Worm (Caenorhabditis elegans) whole organism, L3 larva: ENCODE data around the gene F58B4.5.

Experiments used
- R02D3.7 ChIP-seq: fragments of 150-350 bp; optimal IDR thresholded peaks from 2 replicates; lab custom pipeline; 2014; ENCODE audit warnings: missing biosample characterization, missing genetic modification characterization
- aly-2 ChIP-seq: fragments of 150-350 bp; optimal IDR thresholded peaks from 2 replicates; lab custom pipeline; 2014; ENCODE audit warnings: missing biosample characterization, missing genetic modification characterization
- daf-12 ChIP-seq: fragments of 150-350 bp; optimal IDR thresholded peaks from 2 replicates; lab custom pipeline; 2014; ENCODE audit warnings: missing biosample characterization, missing genetic modification reagents, missing genetic modification characterization
- egl-27 ChIP-seq: sonication (generic microtip); optimal IDR thresholded peaks from 4 replicates; lab custom pipeline; 2017; ENCODE audit warnings: missing biosample characterization, missing genetic modification reagents, missing genetic modification characterization
- elt-2 ChIP-seq: sonication (generic microtip); optimal IDR thresholded peaks from 2 replicates; lab custom pipeline; 2016; ENCODE audit warnings: missing genetic modification reagents, mild to moderate bottlenecking, missing genetic modification characterization, missing compliant biosample characterization
- elt-3 ChIP-seq, 3 experiments: fragments of 150-350 bp in 1 of 3; sonication (generic microtip) in 2 of 3; optimal IDR thresholded peaks; 2 replicates in 2 of 3; 4 replicates in 1 of 3; lab custom pipeline; 2014 to 2017; ENCODE audit warnings: missing biosample characterization in 3 of 3, missing genetic modification characterization in 3 of 3
- eor-1 ChIP-seq, 2 experiments: fragments of 150-350 bp; optimal IDR thresholded peaks; 2 replicates each; lab custom pipeline; 2014 to 2018; ENCODE audit warnings: missing biosample characterization in 2 of 2, missing genetic modification characterization in 2 of 2
- fkh-10 ChIP-seq: sonication (generic microtip); optimal IDR thresholded peaks from 2 replicates; lab custom pipeline; 2017; ENCODE audit warnings: missing biosample characterization, missing genetic modification reagents, missing genetic modification characterization
- fkh-2 ChIP-seq: fragments of 150-350 bp; optimal IDR thresholded peaks from 2 replicates; lab custom pipeline; 2014; ENCODE audit warnings: missing biosample characterization, missing genetic modification reagents, missing genetic modification characterization
- hmg-11 ChIP-seq: sonication (generic microtip); optimal IDR thresholded peaks from 2 replicates; lab custom pipeline; 2016; ENCODE audit warnings: missing genetic modification characterization, missing compliant biosample characterization
- jun-1 ChIP-seq: fragments of 150-350 bp; optimal IDR thresholded peaks from 2 replicates; lab custom pipeline; 2014; ENCODE audit warnings: missing biosample characterization, missing genetic modification reagents, missing genetic modification characterization
- lin-15B ChIP-seq: fragments of 150-350 bp; optimal IDR thresholded peaks from 2 replicates; lab custom pipeline; 2014; ENCODE audit warnings: missing biosample characterization, missing genetic modification characterization
- lin-39 ChIP-seq: fragments of 150-350 bp; optimal IDR thresholded peaks from 2 replicates; lab custom pipeline; 2018; ENCODE audit warnings: missing biosample characterization, missing genetic modification reagents, missing genetic modification characterization
- mml-1 ChIP-seq: fragments of 150-350 bp; sonication (generic microtip); optimal IDR thresholded peaks from 3 replicates; lab custom pipeline; 2014; ENCODE audit warnings: missing biosample characterization, missing genetic modification characterization
- nfya-1 ChIP-seq: sonication (generic microtip); optimal IDR thresholded peaks from 2 replicates; lab custom pipeline; 2017; ENCODE audit warnings: missing genetic modification characterization, mild to moderate bottlenecking, missing compliant biosample characterization, antibody characterized with exemption, moderate library complexity; ENCODE audit not compliant: insufficient read depth
- nhr-11 ChIP-seq: fragments of 150-350 bp; optimal IDR thresholded peaks from 2 replicates; lab custom pipeline; 2014; ENCODE audit warnings: missing biosample characterization, missing genetic modification characterization
- nhr-12 ChIP-seq: fragments of 150-350 bp; optimal IDR thresholded peaks from 2 replicates; lab custom pipeline; 2014; ENCODE audit warnings: missing biosample characterization, missing genetic modification characterization
- nhr-23 ChIP-seq: fragments of 150-350 bp; optimal IDR thresholded peaks from 2 replicates; lab custom pipeline; 2014; ENCODE audit warnings: missing biosample characterization, missing genetic modification reagents, missing genetic modification characterization
- nhr-237 ChIP-seq: fragments of 150-350 bp; optimal IDR thresholded peaks from 2 replicates; lab custom pipeline; 2014; ENCODE audit warnings: missing biosample characterization, missing genetic modification characterization
- nhr-25 ChIP-seq: sonication (generic microtip); optimal IDR thresholded peaks from 2 replicates; lab custom pipeline; 2017; ENCODE audit warnings: missing biosample characterization, missing genetic modification characterization
- nhr-28 ChIP-seq: fragments of 150-350 bp; optimal IDR thresholded peaks from 2 replicates; lab custom pipeline; 2014; ENCODE audit warnings: missing biosample characterization, missing genetic modification characterization
- nhr-67 ChIP-seq: fragments of 150-350 bp; optimal IDR thresholded peaks from 2 replicates; lab custom pipeline; 2014; ENCODE audit warnings: missing biosample characterization, missing genetic modification characterization
- nhr-77 ChIP-seq: fragments of 150-350 bp; optimal IDR thresholded peaks from 2 replicates; lab custom pipeline; 2014; ENCODE audit warnings: missing biosample characterization, missing genetic modification characterization
- pha-4 ChIP-seq: fragments of 150-350 bp; optimal IDR thresholded peaks from 2 replicates; lab custom pipeline; 2014; ENCODE audit warnings: missing biosample characterization, missing genetic modification reagents, missing genetic modification characterization
- pqm-1 ChIP-seq: fragments of 150-350 bp; optimal IDR thresholded peaks from 2 replicates; lab custom pipeline; 2017; ENCODE audit warnings: missing biosample characterization, missing genetic modification characterization, inconsistent platforms
- sea-2 ChIP-seq: fragments of 150-350 bp; sonication (generic microtip); optimal IDR thresholded peaks from 4 replicates; lab custom pipeline; 2014; ENCODE audit warnings: missing biosample characterization, missing genetic modification reagents, missing genetic modification characterization
- skn-1 ChIP-seq: fragments of 150-350 bp; optimal IDR thresholded peaks from 2 replicates; lab custom pipeline; 2014; ENCODE audit warnings: missing biosample characterization, missing genetic modification characterization
- snpc-4 ChIP-seq: fragments of 150-350 bp; optimal IDR thresholded peaks from 2 replicates; lab custom pipeline; 2014; ENCODE audit warnings: missing biosample characterization, missing genetic modification characterization
- tbx-2 ChIP-seq: sonication (generic microtip); optimal IDR thresholded peaks from 2 replicates; lab custom pipeline; 2016; ENCODE audit warnings: mild to moderate bottlenecking, missing genetic modification characterization, missing compliant biosample characterization
- ztf-11 ChIP-seq: fragments of 150-350 bp; optimal IDR thresholded peaks from 2 replicates; lab custom pipeline; 2014; ENCODE audit warnings: missing biosample characterization, missing genetic modification characterization
- ztf-4 ChIP-seq: fragments of 150-350 bp; optimal IDR thresholded peaks from 2 replicates; lab custom pipeline; 2014; ENCODE audit warnings: missing biosample characterization, missing genetic modification characterization

The F58B4.5 gene

ce11 chrV:10923229-10923628 is 9.3 kb upstream of the F58B4.5 start, which contains the start of gene F58B4.7:
F58B4.7 (minus strand) TSS chrV:10923329.
- TF ChIP-seq R02D3.7 (tag; lab: Kevin White, UChicago) (no peak), hmg-11 (no peak), elt-2 (tag; lab: Kevin White, UChicago) (no peak), skn-1 (no peak), jun-1 (no peak), daf-12 (no peak), mml-1 (no peak), nfya-1 (tag; lab: Kevin White, UChicago) (no peak), nhr-67 (tag; lab: Kevin White, UChicago) (no peak), egl-27 (tag; lab: Kevin White, UChicago) (no peak), snpc-4 (tag; lab: Kevin White, UChicago) (no peak), pqm-1 (tag; lab: Kevin White, UChicago) (no peak), tbx-2 (tag; lab: Kevin White, UChicago) (no peak)

- TF ChIP-seq nhr-67 (tag; lab: Kevin White, UChicago): no peak
- TF ChIP-seq hmg-11: no peak
- no peak for TF ChIP-seq tbx-2 (tag; lab: Kevin White, UChicago)
- no peak for TF ChIP-seq ztf-4
- TF ChIP-seq nhr-28: no peak
- TF ChIP-seq nhr-11 (tag; lab: Kevin White, UChicago): no peak
- no peak for TF ChIP-seq nhr-23 (tag; lab: Kevin White, UChicago)
- no peak for TF ChIP-seq nhr-77
- no peak for TF ChIP-seq ztf-11
- TF ChIP-seq mml-1: no peak
- TF ChIP-seq R02D3.7 (tag; lab: Kevin White, UChicago): no peak
- no peak for TF ChIP-seq nhr-237 (tag; lab: Kevin White, UChicago)
Measured at ce11 chrV:10924731-10925130, 7.8 kb upstream of the F58B4.5 start, which contains the start of gene F58B4.6. F58B4.6 (plus strand) TSS chrV:10925031.

- TF ChIP-seq tbx-2 (tag; lab: Kevin White, UChicago) (no peak), nhr-11 (tag; lab: Kevin White, UChicago) (no peak), pha-4 (tag; lab: Kevin White, UChicago) (no peak), nhr-237 (tag; lab: Kevin White, UChicago) (no peak), ztf-11 (no peak), fkh-2 (tag; lab: Kevin White, UChicago) (no peak), daf-12 (no peak), snpc-4 (tag; lab: Kevin White, UChicago) (no peak)
Measured at ce11 chrV:10925658-10926057, 6.8 kb upstream of the F58B4.5 start.

- no peak for TF ChIP-seq fkh-10 (GFP tag; lab: Kevin White, UChicago)
- no peak for TF ChIP-seq jun-1
- no peak for TF ChIP-seq nhr-237 (tag; lab: Kevin White, UChicago)
- no peak for TF ChIP-seq nhr-23 (tag; lab: Kevin White, UChicago)
- no peak for TF ChIP-seq R02D3.7 (tag; lab: Kevin White, UChicago)
- no peak for TF ChIP-seq eor-1 (tag; optimal IDR thresholded peaks at IDR 0.05; lab: Kevin White, UChicago)
- no peak for TF ChIP-seq lin-15B (tag; lab: Kevin White, UChicago)
Measured at ce11 chrV:10929511-10929910, 3.0 kb upstream of the F58B4.5 start, which contains the start of gene F58B4.3. F58B4.3 (plus strand) TSS chrV:10929811.

ce11 chrV:10931189-10931588 is 1.3 kb upstream of the F58B4.5 start, which contains the start of gene scvp-1:
scvp-1 (minus strand) TSS chrV:10931289.
- no peak for TF ChIP-seq aly-2 (tag; lab: Kevin White, UChicago)
- TF ChIP-seq nhr-12 (tag; lab: Kevin White, UChicago): no peak
- TF ChIP-seq R02D3.7 (tag; lab: Kevin White, UChicago): no peak
- TF ChIP-seq elt-3 (tag; optimal IDR thresholded peaks at IDR 0.05; lab: Kevin White, UChicago): no peak
- no peak for TF ChIP-seq sea-2

ce11 chrV:10936681-10937080 is 4.2 kb downstream of the F58B4.5 start, which contains the start of gene F17C11.12:
F17C11.12 (minus strand) TSS chrV:10936920.
- TF ChIP-seq egl-27 (tag; lab: Kevin White, UChicago) (no peak), elt-2 (tag; lab: Kevin White, UChicago) (peak; percentile 91), pqm-1 (tag; lab: Kevin White, UChicago) (peak; percentile 86), pha-4 (tag; lab: Kevin White, UChicago) (no peak), nhr-77 (no peak), skn-1 (no peak), lin-39 (tag; lab: Kevin White, UChicago) (no peak), nhr-25 (tag; lab: Kevin White, UChicago) (no peak), hmg-11 (no peak), lin-15B (tag; lab: Kevin White, UChicago) (no peak)
